Fruit fly (Drosophila melanogaster) whole organism, embryonic: ENCODE results near the gene Neurl4.
A peak's percentile ranks its signal among the peaks of the same experiment; 100 is the strongest.

Source experiments
- Atf-2 ChIP-seq: fragments of 200-800 bp; sonication (Bioruptor generic); optimal IDR thresholded peaks from 2 replicates; lab custom pipeline; 2016; ENCODE audit warnings: missing biosample characterization, missing genetic modification characterization
- CG10274 ChIP-seq: fragments of 200-800 bp; sonication (Bioruptor generic); optimal IDR thresholded peaks from 3 replicates; lab custom pipeline; 2017; ENCODE audit warnings: missing biosample characterization, mild to moderate bottlenecking, missing genetic modification characterization
- CG10654 ChIP-seq: fragments of 200-800 bp; sonication (Bioruptor generic); optimal IDR thresholded peaks from 2 replicates; lab custom pipeline; 2016; ENCODE audit warnings: missing biosample characterization, missing genetic modification characterization
- CG11456 ChIP-seq: fragments of 200-800 bp; sonication (Bioruptor generic); IDR thresholded peaks from 3 replicates; pipeline ENCODE4 v1.3.6; 2022; ENCODE audit warnings: missing biosample characterization, missing genetic modification characterization
- CG12299 ChIP-seq: fragments of 200-800 bp; sonication (Bioruptor generic); optimal IDR thresholded peaks from 2 replicates; lab custom pipeline; 2018; ENCODE audit warnings: missing biosample characterization, mild to moderate bottlenecking, missing genetic modification characterization
- CG14441 ChIP-seq: fragments of 200-800 bp; sonication (Bioruptor generic); IDR thresholded peaks from 2 replicates; pipeline ENCODE4 v1.3.6; 2022; ENCODE audit warnings: missing biosample characterization, missing genetic modification characterization
- CG14710 ChIP-seq: fragments of 200-800 bp; sonication (Bioruptor generic); optimal IDR thresholded peaks from 3 replicates; lab custom pipeline; 2019; ENCODE audit warnings: missing biosample characterization, mild to moderate bottlenecking, missing genetic modification characterization, moderate library complexity
- CG1529 ChIP-seq: fragments of 200-800 bp; sonication (Bioruptor generic); optimal IDR thresholded peaks from 3 replicates; lab custom pipeline; 2018; ENCODE audit warnings: missing biosample characterization, missing genetic modification characterization
- CG17361 ChIP-seq: fragments of 200-800 bp; sonication (Bioruptor generic); IDR thresholded peaks from 3 replicates; pipeline ENCODE4 v1.3.6; 2022; ENCODE audit warnings: missing biosample characterization, missing genetic modification characterization
- CG17829 ChIP-seq: fragments of 200-800 bp; optimal IDR thresholded peaks from 2 replicates; lab custom pipeline; 2019; ENCODE audit warnings: missing biosample characterization, mild to moderate bottlenecking, missing genetic modification characterization, moderate library complexity
- CG1792 ChIP-seq: fragments of 200-800 bp; sonication (Bioruptor generic); optimal IDR thresholded peaks from 2 replicates; lab custom pipeline; 2016; ENCODE audit warnings: missing biosample characterization, missing genetic modification characterization
- CG1832 ChIP-seq: fragments of 200-800 bp; sonication (Bioruptor generic); optimal IDR thresholded peaks from 2 replicates; lab custom pipeline; 2017; ENCODE audit warnings: missing biosample characterization, mild to moderate bottlenecking, missing genetic modification characterization, inconsistent platforms
- CG18476 ChIP-seq: fragments of 200-800 bp; sonication (Bioruptor generic); optimal IDR thresholded peaks from 2 replicates; lab custom pipeline; 2016; ENCODE audit warnings: missing biosample characterization, mild to moderate bottlenecking, missing genetic modification characterization
- CG18764 ChIP-seq: fragments of 200-800 bp; sonication (Bioruptor generic); optimal IDR thresholded peaks from 3 replicates; lab custom pipeline; 2016; ENCODE audit warnings: missing biosample characterization, missing genetic modification characterization
- CG3847 ChIP-seq: fragments of 200-800 bp; sonication (Bioruptor generic); IDR thresholded peaks from 2 replicates; pipeline ENCODE4 v1.3.6; 2022; ENCODE audit warnings: missing biosample characterization, missing genetic modification characterization
- CG4707 ChIP-seq: fragments of 200-800 bp; sonication (Bioruptor generic); optimal IDR thresholded peaks from 2 replicates; lab custom pipeline; 2018; ENCODE audit warnings: missing biosample characterization, mild to moderate bottlenecking, missing genetic modification characterization, moderate library complexity
- CG6683 ChIP-seq: fragments of 200-800 bp; sonication (Bioruptor generic); optimal IDR thresholded peaks from 2 replicates; lab custom pipeline; 2017; ENCODE audit warnings: missing biosample characterization, mild to moderate bottlenecking, missing genetic modification characterization, missing genetic modification reagents
- CG8765 ChIP-seq: fragments of 200-800 bp; sonication (Bioruptor generic); IDR thresholded peaks from 2 replicates; pipeline ENCODE4 v1.3.6; 2022; ENCODE audit warnings: missing biosample characterization, missing genetic modification characterization
- CG9437 ChIP-seq: fragments of 200-800 bp; sonication (Bioruptor generic); optimal IDR thresholded peaks from 2 replicates; lab custom pipeline; 2018; ENCODE audit warnings: missing biosample characterization, mild to moderate bottlenecking, missing genetic modification characterization
- CkIIα-i1 ChIP-seq: fragments of 200-800 bp; sonication (Bioruptor generic); IDR thresholded peaks from 2 replicates; pipeline ENCODE4 v1.3.6; 2022; ENCODE audit warnings: missing biosample characterization, missing genetic modification characterization
- D19A ChIP-seq: fragments of 200-800 bp; optimal IDR thresholded peaks from 3 replicates; lab custom pipeline; 2019; ENCODE audit warnings: missing biosample characterization, mild to moderate bottlenecking, missing genetic modification characterization, moderate library complexity
- MESR4 ChIP-seq: fragments of 200-800 bp; sonication (Bioruptor generic); optimal IDR thresholded peaks from 2 replicates; lab custom pipeline; 2018; ENCODE audit warnings: missing biosample characterization, mild to moderate bottlenecking, missing genetic modification characterization, moderate library complexity
- Meics ChIP-seq: fragments of 200-800 bp; sonication (Bioruptor generic); optimal IDR thresholded peaks from 2 replicates; lab custom pipeline; 2017; ENCODE audit warnings: missing biosample characterization, mild to moderate bottlenecking, missing genetic modification characterization
- Pdp1 ChIP-seq, 2 experiments: fragments of 200-800 bp; sonication (Bioruptor generic); optimal IDR thresholded peaks; 3 replicates each; lab custom pipeline; 2016; ENCODE audit warnings: missing biosample characterization in 2 of 2, missing genetic modification characterization in 2 of 2, mild to moderate bottlenecking in 1 of 2, moderate library complexity in 1 of 2
- Trl ChIP-seq, 3 experiments: fragments of >200 bp in 2 of 3; fragments of 200-800 bp in 1 of 3; sonication (Bioruptor generic) in 1 of 3; optimal IDR thresholded peaks; 2 replicates in 1 of 3; 3 replicates in 2 of 3; lab custom pipeline; 2016 to 2017; ENCODE audit warnings: missing biosample characterization in 1 of 3, missing genetic modification characterization in 1 of 3
- abd-A ChIP-seq: fragments of 200-800 bp; sonication (Bioruptor generic); optimal IDR thresholded peaks from 3 replicates; lab custom pipeline; 2019; ENCODE audit warnings: missing biosample characterization, mild to moderate bottlenecking, missing genetic modification characterization, moderate library complexity
- amos ChIP-seq: fragments of 200-800 bp; sonication (Bioruptor generic); IDR thresholded peaks from 2 replicates; pipeline ENCODE4 v1.3.6; 2022; ENCODE audit warnings: missing biosample characterization, missing genetic modification characterization; ENCODE audit not compliant: partially characterized antibody
- ara ChIP-seq: fragments of 200-800 bp; sonication (Bioruptor generic); IDR thresholded peaks from 2 replicates; pipeline ENCODE4 v1.3.6; 2022; ENCODE audit warnings: missing biosample characterization, missing genetic modification characterization
- ase ChIP-seq: fragments of 200-800 bp; sonication (Bioruptor generic); IDR thresholded peaks from 3 replicates; pipeline ENCODE4 v1.3.6; 2022; ENCODE audit warnings: missing biosample characterization, missing genetic modification characterization
- chinmo ChIP-seq: fragments of 200-800 bp; sonication (Bioruptor generic); IDR thresholded peaks from 4 replicates; pipeline ENCODE4 v1.3.6; 2022; ENCODE audit warnings: missing biosample characterization, missing genetic modification characterization; ENCODE audit not compliant: partially characterized antibody
- esg ChIP-seq: fragments of 200-800 bp; sonication (Bioruptor generic); conservative IDR thresholded peaks from 2 replicates; pipeline ENCODE4 v1.3.6; 2022; ENCODE audit warnings: missing biosample characterization, missing genetic modification characterization
- fd102C ChIP-seq: fragments of 200-800 bp; sonication (Bioruptor generic); optimal IDR thresholded peaks from 2 replicates; lab custom pipeline; 2018; ENCODE audit warnings: missing biosample characterization, mild to moderate bottlenecking, missing genetic modification characterization, moderate library complexity
- grn ChIP-seq: fragments of 200-800 bp; sonication (Bioruptor generic); optimal IDR thresholded peaks from 3 replicates; lab custom pipeline; 2017; ENCODE audit warnings: missing biosample characterization, missing genetic modification characterization
- gsb-n ChIP-seq: fragments of 200-800 bp; sonication (Bioruptor generic); optimal IDR thresholded peaks from 3 replicates; lab custom pipeline; 2018; ENCODE audit warnings: missing biosample characterization, mild to moderate bottlenecking, missing genetic modification characterization
- h ChIP-seq: fragments of >200 bp; optimal IDR thresholded peaks from 2 replicates; lab custom pipeline; 2017
- kni ChIP-seq: fragments of 200-800 bp; sonication (Bioruptor generic); optimal IDR thresholded peaks from 3 replicates; lab custom pipeline; 2017; ENCODE audit warnings: mild to moderate bottlenecking, missing biosample characterization, missing genetic modification reagents, missing genetic modification characterization
- lab ChIP-seq: fragments of 200-800 bp; sonication (Bioruptor generic); optimal IDR thresholded peaks from 3 replicates; lab custom pipeline; 2017; ENCODE audit warnings: missing biosample characterization, missing genetic modification characterization, mild to moderate bottlenecking, moderate library complexity, missing genetic modification reagents
- oc ChIP-seq: fragments of 200-800 bp; sonication (Bioruptor generic); optimal IDR thresholded peaks from 2 replicates; lab custom pipeline; 2018; ENCODE audit warnings: missing biosample characterization, mild to moderate bottlenecking, missing genetic modification characterization, moderate library complexity
- onecut ChIP-seq: fragments of 200-800 bp; sonication (Bioruptor generic); IDR thresholded peaks from 2 replicates; pipeline ENCODE4 v1.3.6; 2022; ENCODE audit warnings: missing biosample characterization, missing genetic modification characterization
- peb ChIP-seq: fragments of 200-800 bp; sonication (Bioruptor generic); IDR thresholded peaks from 2 replicates; pipeline ENCODE4 v1.3.6; 2022; ENCODE audit warnings: missing biosample characterization, missing genetic modification characterization
- prd ChIP-seq, 3 experiments: fragments of >200 bp in 2 of 3; fragments of 200-800 bp in 1 of 3; sonication (Bioruptor generic) in 1 of 3; optimal IDR thresholded peaks in 2 of 3; IDR thresholded peaks in 1 of 3; 2 replicates in 2 of 3; 3 replicates in 1 of 3; pipeline versions ENCODE4 v1.3.6 to Lab custom; 2017 to 2022; ENCODE audit warnings: missing biosample characterization in 1 of 3, missing genetic modification characterization in 1 of 3
- pum ChIP-seq: fragments of 200-800 bp; sonication (Bioruptor generic); optimal IDR thresholded peaks from 2 replicates; lab custom pipeline; 2016; ENCODE audit warnings: missing biosample characterization, missing genetic modification characterization
- ranshi ChIP-seq: fragments of 200-800 bp; sonication (Bioruptor generic); IDR thresholded peaks from 2 replicates; pipeline ENCODE4 v1.3.6; 2022; ENCODE audit warnings: missing biosample characterization, missing genetic modification characterization
- sc ChIP-seq, 3 experiments: fragments of >200 bp in 2 of 3; fragments of 200-800 bp in 1 of 3; sonication (Bioruptor generic) in 1 of 3; optimal IDR thresholded peaks; 2 replicates in 2 of 3; 3 replicates in 1 of 3; lab custom pipeline; 2017; ENCODE audit warnings: mild to moderate bottlenecking in 1 of 3, missing biosample characterization in 1 of 3, missing genetic modification characterization in 1 of 3, missing genetic modification reagents in 1 of 3
- sima ChIP-seq: fragments of 200-800 bp; sonication (Bioruptor generic); optimal IDR thresholded peaks from 2 replicates; lab custom pipeline; 2016; ENCODE audit warnings: missing biosample characterization, missing genetic modification characterization
- sisA ChIP-seq: fragments of 200-800 bp; sonication (Bioruptor generic); IDR thresholded peaks from 2 replicates; pipeline ENCODE4 v1.3.6; 2022; ENCODE audit warnings: missing biosample characterization, missing genetic modification characterization
- ssp ChIP-seq: fragments of 200-800 bp; sonication (Bioruptor generic); IDR thresholded peaks from 2 replicates; pipeline ENCODE4 v1.3.6; 2022; ENCODE audit warnings: missing biosample characterization, missing genetic modification characterization

Neurl4 gene

DNA sequence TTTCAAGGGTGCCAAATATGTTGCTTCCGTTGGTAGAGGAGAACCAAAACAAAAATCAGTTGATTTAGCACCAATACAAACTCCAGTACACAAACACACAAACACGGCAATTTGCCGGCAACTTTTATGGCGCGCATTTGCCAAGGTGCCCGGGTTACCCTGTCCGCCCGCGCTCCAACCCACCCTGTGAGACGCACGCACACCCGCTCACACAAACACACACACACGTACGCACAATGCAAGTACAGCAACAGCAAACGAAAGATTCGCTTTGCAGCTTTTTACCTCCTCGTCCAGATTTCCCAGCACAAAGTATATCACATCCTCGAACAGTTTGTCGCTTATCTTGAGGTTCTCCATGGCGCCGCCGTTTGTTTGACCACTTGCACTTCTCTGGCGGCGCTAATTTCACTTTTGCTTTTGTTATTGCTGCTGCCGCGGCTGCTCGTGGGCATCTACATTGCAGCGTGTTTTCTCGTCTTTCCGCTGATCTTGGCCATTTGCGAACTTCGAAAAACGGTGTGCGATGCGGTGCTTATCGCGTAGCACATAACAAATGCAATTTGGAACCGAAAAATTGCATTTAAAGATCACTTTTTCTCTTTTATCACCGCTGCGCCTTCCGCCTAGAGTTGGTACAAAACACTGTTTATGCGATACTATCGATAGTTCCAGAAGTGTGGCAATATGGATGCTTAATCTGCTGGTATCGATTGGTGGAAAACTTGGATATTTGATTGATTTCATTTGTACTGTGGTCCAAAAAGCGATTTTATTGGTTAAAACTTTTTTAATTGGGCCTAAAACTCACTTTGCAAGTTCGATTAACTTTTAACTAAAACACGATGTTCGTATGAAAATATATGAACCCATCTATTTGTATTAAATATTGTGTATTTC lies 21.0 kb downstream of the Neurl4 start, which contains the start of gene Ptip (continued):
- TF ChIP-seq CkIIα-i1 (GFP tag; lab: Robert Waterston, UW) (no peak), amos (GFP tag; lab: Robert Waterston, UW) (peak; percentile 99), CG1529 (GFP tag; lab: Kevin White, UChicago) (peak; percentile 45), CG1792 (GFP tag; lab: Kevin White, UChicago) (peak; percentile 6), Trl (optimal IDR thresholded peaks at IDR 0.05; lab: Kevin White, UChicago) (no peak), Trl (GFP tag; optimal IDR thresholded peaks at IDR 0.05; lab: Kevin White, UChicago) (no peak), CG17829 (peak; percentile 11), CG3847 (GFP tag; lab: Robert Waterston, UW) (0 out of 2 replicates have a peak, but pooled peaks have one; percentile 26), chinmo (GFP tag; lab: Robert Waterston, UW) (peak; percentile 91), pum (GFP tag; lab: Kevin White, UChicago) (no peak), CG10274 (no peak), CG18764 (GFP tag; lab: Kevin White, UChicago) (no peak), ranshi (GFP tag; lab: Robert Waterston, UW) (no peak; the same call in 1 of the 2 replicates), lab (peak; percentile 49), ara (no peak), Pdp1 (GFP tag; optimal IDR thresholded peaks at IDR 0.05; lab: Kevin White, UChicago) (peak in 1 of 2 experiments; percentile 2), CG14441 (GFP tag; lab: Robert Waterston, UW) (no peak), MESR4 (GFP tag; lab: Kevin White, UChicago) (peak; percentile 59), ssp (GFP tag; lab: Robert Waterston, UW) (no peak), CG18476 (GFP tag; lab: Kevin White, UChicago) (no peak), ase (GFP tag; lab: Robert Waterston, UW) (0 out of 3 replicates have a peak, but pooled peaks have one; percentile 9), grn (no peak), abd-A (tag; lab: Kevin White, UChicago) (no peak), CG8765 (GFP tag; lab: Robert Waterston, UW) (no peak), esg (GFP tag; lab: Robert Waterston, UW) (no peak), Meics (GFP tag; lab: Kevin White, UChicago) (no peak), Atf-2 (GFP tag; lab: Kevin White, UChicago) (no peak), fd102C (GFP tag; lab: Kevin White, UChicago) (no peak), peb (no peak), CG6683 (GFP tag; lab: Kevin White, UChicago) (no peak), CG9437 (GFP tag; lab: Kevin White, UChicago) (no peak), kni (GFP tag; lab: Kevin White, UChicago) (no peak), CG11456 (GFP tag; lab: Robert Waterston, UW) (0 out of 3 replicates have a peak, but pooled peaks have one; percentile 7), CG4707 (peak; percentile 99), onecut (GFP tag; lab: Robert Waterston, UW) (peak; percentile 77), D19A (tag; lab: Kevin White, UChicago) (no peak), sima (GFP tag; lab: Kevin White, UChicago) (no peak), CG1832 (GFP tag; lab: Kevin White, UChicago) (no peak), CG12299 (no peak), oc (tag; lab: Kevin White, UChicago) (no peak), CG14710 (tag; lab: Kevin White, UChicago) (peak; percentile 79), sc (optimal IDR thresholded peaks at IDR 0.05; lab: Kevin White, UChicago) (no peak), sc (GFP tag; optimal IDR thresholded peaks at IDR 0.05; lab: Kevin White, UChicago) (no peak), sisA (GFP tag; lab: Robert Waterston, UW) (no peak), h (lab: Kevin White, UChicago) (no peak), CG10654 (GFP tag; lab: Kevin White, UChicago) (no peak), CG17361 (GFP tag; lab: Robert Waterston, UW) (no peak), gsb-n (tag; lab: Kevin White, UChicago) (no peak), prd (optimal IDR thresholded peaks at IDR 0.05; lab: Kevin White, UChicago) (no peak), prd (GFP tag; IDR thresholded peaks at IDR 0.05; lab: Robert Waterston, UW) (0 out of 3 replicates have a peak, but pooled peaks have one; percentile 19)
